Worm (Caenorhabditis elegans) whole organism, L3 larva: Measurements from ENCODE around the gene spe-43.

Experiments
- ZK546.5 ChIP-seq: sonication (generic microtip); optimal IDR thresholded peaks from 2 replicates; lab custom pipeline; 2017; ENCODE audit warnings: missing biosample characterization, missing genetic modification characterization
- aly-2 ChIP-seq: fragments of 150-350 bp; optimal IDR thresholded peaks from 2 replicates; lab custom pipeline; 2014; ENCODE audit warnings: missing biosample characterization, missing genetic modification characterization
- ama-1 ChIP-seq: fragments of 150-350 bp; optimal IDR thresholded peaks from 2 replicates; lab custom pipeline; 2018
- ceh-16 ChIP-seq: sonication (generic microtip); optimal IDR thresholded peaks from 2 replicates; lab custom pipeline; 2017; ENCODE audit warnings: missing biosample characterization, missing genetic modification characterization
- ceh-28 ChIP-seq: fragments of 150-350 bp; optimal IDR thresholded peaks from 2 replicates; lab custom pipeline; 2014; ENCODE audit warnings: missing biosample characterization, missing genetic modification reagents, missing genetic modification characterization
- ceh-82 ChIP-seq: fragments of 150-350 bp; optimal IDR thresholded peaks from 2 replicates; lab custom pipeline; 2014; ENCODE audit warnings: missing biosample characterization, missing genetic modification characterization
- ceh-9 ChIP-seq: sonication (generic microtip); optimal IDR thresholded peaks from 2 replicates; lab custom pipeline; 2018; ENCODE audit warnings: missing biosample characterization, missing genetic modification characterization
- daf-12 ChIP-seq: fragments of 150-350 bp; optimal IDR thresholded peaks from 2 replicates; lab custom pipeline; 2014; ENCODE audit warnings: missing biosample characterization, missing genetic modification reagents, missing genetic modification characterization
- egl-27 ChIP-seq: sonication (generic microtip); optimal IDR thresholded peaks from 4 replicates; lab custom pipeline; 2017; ENCODE audit warnings: missing biosample characterization, missing genetic modification reagents, missing genetic modification characterization
- egl-5 ChIP-seq: fragments of 150-350 bp; optimal IDR thresholded peaks from 2 replicates; lab custom pipeline; 2017; ENCODE audit warnings: missing biosample characterization, missing genetic modification reagents, missing genetic modification characterization, inconsistent platforms
- elt-2 ChIP-seq: sonication (generic microtip); optimal IDR thresholded peaks from 2 replicates; lab custom pipeline; 2016; ENCODE audit warnings: missing genetic modification reagents, mild to moderate bottlenecking, missing genetic modification characterization, missing compliant biosample characterization
- eor-1 ChIP-seq, 2 experiments: fragments of 150-350 bp; optimal IDR thresholded peaks; 2 replicates each; lab custom pipeline; 2014 to 2018; ENCODE audit warnings: missing biosample characterization in 2 of 2, missing genetic modification characterization in 2 of 2
- fos-1 ChIP-seq: fragments of 150-350 bp; optimal IDR thresholded peaks from 2 replicates; lab custom pipeline; 2014; ENCODE audit warnings: missing biosample characterization, missing genetic modification characterization
- hmg-11 ChIP-seq: sonication (generic microtip); optimal IDR thresholded peaks from 2 replicates; lab custom pipeline; 2016; ENCODE audit warnings: missing genetic modification characterization, missing compliant biosample characterization
- jun-1 ChIP-seq: fragments of 150-350 bp; optimal IDR thresholded peaks from 2 replicates; lab custom pipeline; 2014; ENCODE audit warnings: missing biosample characterization, missing genetic modification reagents, missing genetic modification characterization
- lin-15B ChIP-seq: fragments of 150-350 bp; optimal IDR thresholded peaks from 2 replicates; lab custom pipeline; 2014; ENCODE audit warnings: missing biosample characterization, missing genetic modification characterization
- lin-39 ChIP-seq: fragments of 150-350 bp; optimal IDR thresholded peaks from 2 replicates; lab custom pipeline; 2018; ENCODE audit warnings: missing biosample characterization, missing genetic modification reagents, missing genetic modification characterization
- mdl-1 ChIP-seq: fragments of 150-350 bp; optimal IDR thresholded peaks from 2 replicates; lab custom pipeline; 2014; ENCODE audit warnings: missing biosample characterization, missing genetic modification characterization
- mml-1 ChIP-seq: fragments of 150-350 bp; sonication (generic microtip); optimal IDR thresholded peaks from 3 replicates; lab custom pipeline; 2014; ENCODE audit warnings: missing biosample characterization, missing genetic modification characterization
- nfya-1 ChIP-seq: sonication (generic microtip); optimal IDR thresholded peaks from 2 replicates; lab custom pipeline; 2017; ENCODE audit warnings: missing genetic modification characterization, mild to moderate bottlenecking, missing compliant biosample characterization, antibody characterized with exemption, moderate library complexity; ENCODE audit not compliant: insufficient read depth
- nhr-11 ChIP-seq: fragments of 150-350 bp; optimal IDR thresholded peaks from 2 replicates; lab custom pipeline; 2014; ENCODE audit warnings: missing biosample characterization, missing genetic modification characterization
- nhr-23 ChIP-seq: fragments of 150-350 bp; optimal IDR thresholded peaks from 2 replicates; lab custom pipeline; 2014; ENCODE audit warnings: missing biosample characterization, missing genetic modification reagents, missing genetic modification characterization
- nhr-237 ChIP-seq: fragments of 150-350 bp; optimal IDR thresholded peaks from 2 replicates; lab custom pipeline; 2014; ENCODE audit warnings: missing biosample characterization, missing genetic modification characterization
- nhr-25 ChIP-seq: sonication (generic microtip); optimal IDR thresholded peaks from 2 replicates; lab custom pipeline; 2017; ENCODE audit warnings: missing biosample characterization, missing genetic modification characterization
- nhr-43 ChIP-seq: sonication (generic microtip); optimal IDR thresholded peaks from 2 replicates; lab custom pipeline; 2016; ENCODE audit warnings: mild to moderate bottlenecking, missing genetic modification characterization, missing compliant biosample characterization; ENCODE audit not compliant: poor library complexity, severe bottlenecking
- pha-4 ChIP-seq: fragments of 150-350 bp; optimal IDR thresholded peaks from 2 replicates; lab custom pipeline; 2014; ENCODE audit warnings: missing biosample characterization, missing genetic modification reagents, missing genetic modification characterization
- pqm-1 ChIP-seq: fragments of 150-350 bp; optimal IDR thresholded peaks from 2 replicates; lab custom pipeline; 2017; ENCODE audit warnings: missing biosample characterization, missing genetic modification characterization, inconsistent platforms
- sea-2 ChIP-seq: fragments of 150-350 bp; sonication (generic microtip); optimal IDR thresholded peaks from 4 replicates; lab custom pipeline; 2014; ENCODE audit warnings: missing biosample characterization, missing genetic modification reagents, missing genetic modification characterization
- snpc-4 ChIP-seq: fragments of 150-350 bp; optimal IDR thresholded peaks from 2 replicates; lab custom pipeline; 2014; ENCODE audit warnings: missing biosample characterization, missing genetic modification characterization
- tbx-2 ChIP-seq: sonication (generic microtip); optimal IDR thresholded peaks from 2 replicates; lab custom pipeline; 2016; ENCODE audit warnings: mild to moderate bottlenecking, missing genetic modification characterization, missing compliant biosample characterization
- unc-39 ChIP-seq: sonication (generic microtip); optimal IDR thresholded peaks from 4 replicates; lab custom pipeline; 2017; ENCODE audit warnings: missing biosample characterization, missing genetic modification characterization
- ztf-11 ChIP-seq: fragments of 150-350 bp; optimal IDR thresholded peaks from 2 replicates; lab custom pipeline; 2014; ENCODE audit warnings: missing biosample characterization, missing genetic modification characterization

spe-43 gene

DNA sequence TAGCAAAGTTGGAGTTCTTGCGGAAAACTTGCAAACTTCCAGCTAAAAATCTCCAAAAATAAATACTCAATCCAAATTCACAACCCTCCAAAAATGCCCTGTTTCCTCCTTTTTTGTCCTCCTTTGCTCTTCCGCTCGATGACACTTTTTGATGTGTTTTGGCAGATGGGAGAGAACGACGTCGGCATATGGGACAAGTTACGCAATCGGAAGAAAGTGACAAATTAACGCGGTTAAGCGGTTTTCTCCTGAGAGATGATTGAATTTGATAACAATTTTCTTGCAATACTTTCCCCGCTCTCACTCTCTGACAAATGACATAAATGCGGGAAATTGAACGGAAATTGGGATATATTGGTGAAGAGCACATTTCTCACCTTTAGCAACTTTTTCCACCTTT lies 25.5 kb downstream of the spe-43 start:
- no peak for TF ChIP-seq ceh-16 (tag; lab: Kevin White, UChicago)
- no peak for TF ChIP-seq ztf-11 (tag; lab: Kevin White, UChicago)
- TF ChIP-seq ama-1 (lab: Kevin White, UChicago) = no peak
- TF ChIP-seq ceh-82 (tag; lab: Kevin White, UChicago) = no peak
- no peak for TF ChIP-seq ceh-9 (tag; lab: Kevin White, UChicago)
- TF ChIP-seq nfya-1 (tag; lab: Kevin White, UChicago) = no peak
- TF ChIP-seq hmg-11 = no peak
- TF ChIP-seq lin-15B (tag; lab: Kevin White, UChicago) = no peak
- no peak for TF ChIP-seq jun-1 (tag; lab: Kevin White, UChicago)
- TF ChIP-seq ceh-28 (tag; lab: Kevin White, UChicago) = no peak
- TF ChIP-seq sea-2 = no peak

- TF ChIP-seq ceh-16 (tag; lab: Kevin White, UChicago) = no peak
- TF ChIP-seq ceh-82 (tag; lab: Kevin White, UChicago) = no peak
- no peak for TF ChIP-seq nhr-237 (tag; lab: Kevin White, UChicago)
- TF ChIP-seq mdl-1 (tag; lab: Kevin White, UChicago) = no peak
- TF ChIP-seq unc-39 = no peak
- no peak for TF ChIP-seq fos-1 (tag; lab: Kevin White, UChicago)
- no peak for TF ChIP-seq mml-1
- no peak for TF ChIP-seq pha-4 (tag; lab: Kevin White, UChicago)
Observed at ce11 chrIV:13112982-13113381, 29.2 kb downstream of the spe-43 start, which contains the start of gene best-2. best-2 (minus strand) TSS chrIV:13113082.

- TF ChIP-seq nhr-25 (tag; lab: Kevin White, UChicago) (peak; percentile 6), ZK546.5 (tag; lab: Kevin White, UChicago) (no peak)
- TF ChIP-seq, all 47 proteins: peak for 1
Observed at ce11 chrIV:13110876-13111275, 31.3 kb downstream of the spe-43 start.

ce11 chrIV:13109751-13110150 lies 32.4 kb downstream of the spe-43 start, which contains the start of gene best-1:
best-1 (minus strand) TSS chrIV:13109779.
- peak; percentile 57 for TF ChIP-seq egl-5 (tag; lab: Kevin White, UChicago)
- peak; percentile 14 for TF ChIP-seq mdl-1 (tag; lab: Kevin White, UChicago)
- TF ChIP-seq mml-1 = no peak
- peak; percentile 1 for TF ChIP-seq nhr-23
- TF ChIP-seq, all 47 proteins: peak for 3

DNA sequence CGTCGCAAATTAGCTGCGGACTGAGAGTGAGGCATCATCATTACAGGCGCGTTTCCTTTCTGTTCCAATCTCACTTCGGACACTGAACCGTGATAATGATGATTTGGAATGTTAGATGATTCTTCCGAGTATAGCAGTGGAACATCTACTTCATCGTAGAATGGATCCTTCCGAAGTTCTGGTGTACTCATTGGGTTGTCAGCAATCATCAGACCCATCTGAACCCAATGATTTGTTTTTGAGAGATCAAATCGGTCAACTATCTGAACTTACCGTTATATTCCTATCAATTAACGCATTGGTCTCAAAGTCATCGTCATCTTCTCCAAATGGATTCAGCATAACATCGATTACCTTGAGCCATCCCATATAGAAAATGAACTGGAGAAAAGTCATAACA lies 33.7 kb downstream of the spe-43 start:
- TF ChIP-seq nhr-43 = no peak
- TF ChIP-seq eor-1 (tag; optimal IDR thresholded peaks at IDR 0.05; lab: Kevin White, UChicago) = no peak
- TF ChIP-seq egl-5 (tag; lab: Kevin White, UChicago) = no peak
- TF ChIP-seq nhr-11 = no peak
- no peak for TF ChIP-seq mdl-1 (tag; lab: Kevin White, UChicago)
- TF ChIP-seq tbx-2 = no peak
- TF ChIP-seq ceh-9 (tag; lab: Kevin White, UChicago) = no peak
- no peak for TF ChIP-seq nhr-23
- TF ChIP-seq, all 47 proteins: peak for 0

DNA sequence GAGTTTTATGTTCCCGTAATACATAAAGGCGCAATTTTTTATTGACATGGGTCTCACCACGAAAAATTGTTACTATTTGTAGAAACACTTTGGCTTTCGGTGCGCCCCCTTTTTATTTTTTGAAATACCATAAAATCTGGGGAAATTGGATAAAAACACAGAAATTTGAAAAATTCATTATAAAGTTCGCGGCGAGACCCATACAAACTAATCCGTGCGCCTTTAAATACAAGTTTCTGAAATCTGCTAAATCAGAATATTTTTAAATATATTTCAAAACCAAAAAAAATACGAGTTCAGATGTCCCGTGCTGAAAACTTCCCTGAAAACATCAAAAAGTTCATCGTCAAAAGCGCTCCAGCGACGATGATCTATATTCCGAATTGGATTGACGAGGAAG lies 34.8 kb downstream of the spe-43 start, which contains the start of gene B0564.2:
TSS of gene B0564.2 (plus strand) at position 301 of the 400 bp plus-strand sequence.
- TF ChIP-seq pqm-1 = no peak
- no peak for TF ChIP-seq pha-4 (tag; lab: Kevin White, UChicago)
- TF ChIP-seq egl-27 (tag; lab: Kevin White, UChicago) = no peak
- no peak for TF ChIP-seq ceh-82 (tag; lab: Kevin White, UChicago)
- TF ChIP-seq jun-1 (tag; lab: Kevin White, UChicago) = no peak
- TF ChIP-seq ceh-28 (tag; lab: Kevin White, UChicago) = no peak
- no peak for TF ChIP-seq daf-12 (tag; lab: Kevin White, UChicago)
- no peak for TF ChIP-seq lin-39
- no peak for TF ChIP-seq tbx-2
- TF ChIP-seq aly-2 (tag; lab: Kevin White, UChicago) = no peak
- no peak for TF ChIP-seq ceh-16 (tag; lab: Kevin White, UChicago)
- no peak for TF ChIP-seq nhr-237 (tag; lab: Kevin White, UChicago)
- TF ChIP-seq ama-1 (lab: Kevin White, UChicago) = no peak
- TF ChIP-seq nhr-11 = no peak

ce11 chrIV:13104900-13105299 lies 37.3 kb downstream of the spe-43 start, which contains the start of gene rde-11:
rde-11 (plus strand) TSS chrIV:13105200.
- TF ChIP-seq snpc-4 (tag; lab: Kevin White, UChicago) = no peak
- no peak for TF ChIP-seq ceh-16 (tag; lab: Kevin White, UChicago)
- no peak for TF ChIP-seq ZK546.5 (tag; lab: Kevin White, UChicago)
- TF ChIP-seq lin-15B (tag; lab: Kevin White, UChicago) = no peak
- no peak for TF ChIP-seq eor-1 (tag; optimal IDR thresholded peaks at IDR 0.05; lab: Kevin White, UChicago)
- TF ChIP-seq elt-2 (tag; lab: Kevin White, UChicago) = no peak
- no peak for TF ChIP-seq nhr-237 (tag; lab: Kevin White, UChicago)
- no peak for TF ChIP-seq fos-1 (tag; lab: Kevin White, UChicago)
- no peak for TF ChIP-seq nhr-25 (tag; lab: Kevin White, UChicago)
